Worm (Caenorhabditis elegans): ENCODE measurements around the gene srx-44.

DNA sequence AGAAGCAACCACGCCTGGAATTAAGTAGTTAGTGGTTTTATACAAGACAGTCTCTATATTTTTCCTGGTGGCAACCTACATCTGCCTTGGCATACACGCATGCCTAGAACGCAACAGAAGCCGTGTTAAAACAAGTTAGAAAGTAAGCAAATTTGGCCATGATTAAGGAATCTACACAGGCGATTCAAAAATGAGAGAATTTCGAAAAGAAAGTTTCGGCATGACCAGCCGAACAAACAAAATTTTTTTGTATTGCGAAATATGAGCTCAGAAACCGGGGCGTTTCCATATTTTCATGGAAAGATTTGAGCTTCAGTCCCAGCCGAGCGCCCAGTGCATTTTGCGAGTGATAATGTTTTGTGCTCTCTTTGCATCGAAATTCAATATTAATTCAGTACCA is 40.0 kb downstream of the srx-44 start, which contains the start of gene F14H3.15:
- TF ChIP-seq zfh-2 (GFP tag; conservative IDR thresholded peaks at IDR 0.05) = no peak
- TF ChIP-seq F57C9.4 (tag; optimal IDR thresholded peaks at IDR 0.05) = no peak
- TF ChIP-seq fkh-3 (tag; optimal IDR thresholded peaks at IDR 0.05) = no peak
- TF ChIP-seq Y67H2A.10 (GFP tag; conservative IDR thresholded peaks at IDR 0.05) = no peak
- no peak for TF ChIP-seq ekl-4 (GFP tag; IDR thresholded peaks at IDR 0.05)
